Fruit fly (Drosophila melanogaster) Kc167 (cell line): ENCODE measurements around the gene eloF.

Source experiments
- Myc ChIP-seq: fragments of >200 bp; optimal IDR thresholded peaks from 2 replicates; lab custom pipeline; 2017; ENCODE audit warnings: missing external identifiers
- insv ChIP-seq: fragments of >200 bp; optimal IDR thresholded peaks from 3 replicates; lab custom pipeline; 2018; ENCODE audit warnings: missing external identifiers

dm6 chr3R:9818295-9818694 is 4.3 kb downstream of the eloF start, which contains the start of gene CG9459:
- no peak for TF ChIP-seq insv (lab: Kevin White, UChicago)
- no peak for TF ChIP-seq Myc
